Fruit fly (Drosophila melanogaster) Kc167 (cell line): Measurements from ENCODE around the gene CG15370.

Experiments
- Myc ChIP-seq: fragments of >200 bp; optimal IDR thresholded peaks from 2 replicates; lab custom pipeline; 2017; ENCODE audit warnings: missing external identifiers
- Sin3A ChIP-seq: fragments of >200 bp; optimal IDR thresholded peaks from 2 replicates; lab custom pipeline; 2018; ENCODE audit warnings: missing external identifiers
- insv ChIP-seq: fragments of >200 bp; optimal IDR thresholded peaks from 3 replicates; lab custom pipeline; 2018; ENCODE audit warnings: missing external identifiers

- TF ChIP-seq Sin3A (no peak), insv (lab: Kevin White, UChicago) (no peak), Myc (lab: Kevin White, UChicago) (no peak)
These were observed at the start of gene CG15370 for dm6 chrX:9225137-9225536.
